Fruit fly (Drosophila melanogaster): Measurements from ENCODE around the gene Uba4.

DNA sequence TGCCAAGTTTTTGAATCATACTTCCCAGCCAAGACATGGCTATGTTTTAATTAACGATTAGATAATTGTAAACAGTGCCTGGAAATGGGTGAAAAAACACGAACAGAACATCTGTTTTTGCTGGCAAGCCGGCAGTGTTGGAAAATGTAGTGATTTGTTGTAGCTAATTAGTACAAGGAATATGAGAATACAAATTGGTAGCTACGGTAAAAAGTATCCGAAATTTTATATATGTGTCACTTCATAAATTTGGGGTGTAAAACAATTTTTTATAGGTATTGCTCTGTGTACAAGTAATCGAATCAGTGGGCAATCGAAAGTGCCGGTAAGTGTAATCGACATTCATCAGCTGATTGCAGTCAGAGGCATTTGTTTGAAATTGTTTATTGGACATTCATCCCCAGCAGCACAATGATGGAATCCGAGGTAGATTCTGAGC is at the start of gene Uba4, which contains the start of gene mRpL51:
- TF ChIP-seq Sin3A (optimal IDR thresholded peaks at IDR 0.05) (no peak), psq (optimal IDR thresholded peaks at IDR 0.05) (no peak), insv (optimal IDR thresholded peaks at IDR 0.05) (no peak)

All from Kc167 (cell line).